Fruit fly (Drosophila melanogaster) whole organism, embryonic: Measurements from ENCODE around the gene CG14395.

Source experiments
- Ada2b ChIP-seq: fragments of 200-800 bp; sonication (Bioruptor generic); IDR thresholded peaks from 2 replicates; pipeline ENCODE4 v1.3.6; 2022; ENCODE audit warnings: missing biosample characterization, missing genetic modification characterization
- Aef1 ChIP-seq: fragments of 200-800 bp; sonication (Bioruptor generic); IDR thresholded peaks from 3 replicates; pipeline ENCODE4 v1.3.6; 2022; ENCODE audit warnings: missing biosample characterization, missing genetic modification characterization
- CG11398 ChIP-seq: fragments of 200-800 bp; sonication (Bioruptor generic); optimal IDR thresholded peaks from 2 replicates; lab custom pipeline; 2016; ENCODE audit warnings: missing biosample characterization, missing genetic modification characterization
- CG11504 ChIP-seq: fragments of 200-800 bp; sonication (Bioruptor generic); optimal IDR thresholded peaks from 3 replicates; lab custom pipeline; 2019; ENCODE audit warnings: missing biosample characterization, mild to moderate bottlenecking, missing genetic modification characterization, moderate library complexity
- CG15011 ChIP-seq: fragments of 200-800 bp; sonication (Bioruptor generic); optimal IDR thresholded peaks from 3 replicates; lab custom pipeline; 2018; ENCODE audit warnings: missing biosample characterization, mild to moderate bottlenecking, missing genetic modification characterization
- CG15696 ChIP-seq: fragments of 200-800 bp; sonication (Bioruptor generic); optimal IDR thresholded peaks from 2 replicates; lab custom pipeline; 2019; ENCODE audit warnings: missing biosample characterization, mild to moderate bottlenecking, missing genetic modification characterization, moderate library complexity
- CG1647 ChIP-seq: fragments of 200-800 bp; sonication (Bioruptor generic); optimal IDR thresholded peaks from 3 replicates; lab custom pipeline; 2016; ENCODE audit warnings: missing biosample characterization, missing genetic modification characterization
- CG3726 ChIP-seq: fragments of 200-800 bp; sonication (Bioruptor generic); IDR thresholded peaks from 3 replicates; pipeline ENCODE4, ENCODE4 v1.3.6; 2022; ENCODE audit warnings: missing biosample characterization, missing genetic modification characterization
- CG4282 ChIP-seq: fragments of 200-800 bp; sonication (Bioruptor generic); optimal IDR thresholded peaks from 2 replicates; lab custom pipeline; 2016; ENCODE audit warnings: missing biosample characterization, missing genetic modification characterization
- CG5953 ChIP-seq: fragments of 200-800 bp; sonication (Bioruptor generic); IDR thresholded peaks from 2 replicates; pipeline ENCODE4 v1.3.6; 2022; ENCODE audit warnings: missing biosample characterization, missing genetic modification characterization
- CG6765 ChIP-seq: fragments of 200-800 bp; sonication (Bioruptor generic); optimal IDR thresholded peaks from 3 replicates; lab custom pipeline; 2017; ENCODE audit warnings: missing biosample characterization, mild to moderate bottlenecking, missing genetic modification characterization
- CG6854 ChIP-seq: fragments of 200-800 bp; sonication (Bioruptor generic); optimal IDR thresholded peaks from 3 replicates; lab custom pipeline; 2017; ENCODE audit warnings: missing biosample characterization, mild to moderate bottlenecking, missing genetic modification characterization
- CG9437 ChIP-seq: fragments of 200-800 bp; sonication (Bioruptor generic); optimal IDR thresholded peaks from 2 replicates; lab custom pipeline; 2018; ENCODE audit warnings: missing biosample characterization, mild to moderate bottlenecking, missing genetic modification characterization
- CG9797 ChIP-seq: fragments of 200-800 bp; sonication (Bioruptor generic); optimal IDR thresholded peaks from 3 replicates; lab custom pipeline; 2018; ENCODE audit warnings: missing biosample characterization, mild to moderate bottlenecking, missing genetic modification characterization
- CG9876 ChIP-seq: fragments of 200-800 bp; sonication (Bioruptor generic); optimal IDR thresholded peaks from 2 replicates; lab custom pipeline; 2016; ENCODE audit warnings: missing biosample characterization, missing genetic modification characterization
- Chrac-16 ChIP-seq: fragments of 200-800 bp; sonication (Bioruptor generic); optimal IDR thresholded peaks from 3 replicates; lab custom pipeline; 2016; ENCODE audit warnings: missing biosample characterization, missing genetic modification characterization
- Deaf1 ChIP-seq: fragments of 200-800 bp; optimal IDR thresholded peaks from 3 replicates; lab custom pipeline; 2019; ENCODE audit warnings: missing biosample characterization, mild to moderate bottlenecking, missing genetic modification characterization, moderate library complexity
- Dek ChIP-seq: fragments of 200-800 bp; sonication (Bioruptor generic); optimal IDR thresholded peaks from 3 replicates; lab custom pipeline; 2019; ENCODE audit warnings: missing biosample characterization, mild to moderate bottlenecking, missing genetic modification characterization, moderate library complexity
- Dip3 ChIP-seq: fragments of 200-800 bp; sonication (Bioruptor generic); optimal IDR thresholded peaks from 3 replicates; lab custom pipeline; 2016; ENCODE audit warnings: missing biosample characterization, missing genetic modification characterization
- Fer2 ChIP-seq: fragments of 200-800 bp; sonication (Bioruptor generic); optimal IDR thresholded peaks from 2 replicates; lab custom pipeline; 2018; ENCODE audit warnings: missing biosample characterization, mild to moderate bottlenecking, missing genetic modification characterization, moderate library complexity
- H15 ChIP-seq: fragments of 200-800 bp; sonication (Bioruptor generic); IDR thresholded peaks from 3 replicates; pipeline ENCODE4 v1.3.6; 2022; ENCODE audit warnings: missing biosample characterization, missing genetic modification characterization
- Hmr ChIP-seq: fragments of 200-800 bp; sonication (Bioruptor generic); optimal IDR thresholded peaks from 3 replicates; lab custom pipeline; 2017; ENCODE audit warnings: mild to moderate bottlenecking, missing biosample characterization, missing genetic modification reagents, missing genetic modification characterization
- MESR4 ChIP-seq: fragments of 200-800 bp; sonication (Bioruptor generic); optimal IDR thresholded peaks from 2 replicates; lab custom pipeline; 2018; ENCODE audit warnings: missing biosample characterization, mild to moderate bottlenecking, missing genetic modification characterization, moderate library complexity
- Max ChIP-seq: fragments of 200-800 bp; sonication (Bioruptor generic); optimal IDR thresholded peaks from 2 replicates; lab custom pipeline; 2016; ENCODE audit warnings: missing biosample characterization, mild to moderate bottlenecking, missing genetic modification characterization
- Meics ChIP-seq: fragments of 200-800 bp; sonication (Bioruptor generic); optimal IDR thresholded peaks from 2 replicates; lab custom pipeline; 2017; ENCODE audit warnings: missing biosample characterization, mild to moderate bottlenecking, missing genetic modification characterization
- Mes4 ChIP-seq: fragments of 200-800 bp; sonication (Bioruptor generic); optimal IDR thresholded peaks from 2 replicates; lab custom pipeline; 2016; ENCODE audit warnings: missing biosample characterization, missing genetic modification characterization
- NC2α ChIP-seq: fragments of 200-800 bp; sonication (Bioruptor generic); optimal IDR thresholded peaks from 2 replicates; lab custom pipeline; 2016; ENCODE audit warnings: missing biosample characterization, missing genetic modification characterization
- NFAT ChIP-seq: fragments of 200-800 bp; sonication (Bioruptor generic); IDR thresholded peaks from 2 replicates; pipeline ENCODE4 v1.3.6; 2022; ENCODE audit warnings: missing biosample characterization, missing genetic modification characterization
- Nf-YA ChIP-seq: fragments of 200-800 bp; sonication (Bioruptor generic); IDR thresholded peaks from 2 replicates; pipeline ENCODE4 v1.3.6; 2022; ENCODE audit warnings: missing biosample characterization, missing genetic modification characterization
- Rx ChIP-seq: fragments of 200-800 bp; sonication (Bioruptor generic); IDR thresholded peaks from 2 replicates; pipeline ENCODE4 v1.3.6; 2022; ENCODE audit warnings: missing biosample characterization, missing genetic modification characterization
- Sox100B ChIP-seq: fragments of 200-800 bp; sonication (Bioruptor generic); optimal IDR thresholded peaks from 3 replicates; lab custom pipeline; 2018; ENCODE audit warnings: missing biosample characterization, mild to moderate bottlenecking, missing genetic modification characterization
- Sry-δ ChIP-seq: fragments of 200-800 bp; sonication (Bioruptor generic); optimal IDR thresholded peaks from 2 replicates; lab custom pipeline; 2016; ENCODE audit warnings: missing biosample characterization, missing genetic modification characterization
- Vsx1 ChIP-seq: fragments of 200-800 bp; sonication (Bioruptor generic); optimal IDR thresholded peaks from 2 replicates; lab custom pipeline; 2017; ENCODE audit warnings: missing biosample characterization, mild to moderate bottlenecking, missing genetic modification characterization, missing genetic modification reagents
- ara ChIP-seq: fragments of 200-800 bp; sonication (Bioruptor generic); IDR thresholded peaks from 2 replicates; pipeline ENCODE4 v1.3.6; 2022; ENCODE audit warnings: missing biosample characterization, missing genetic modification characterization
- bbx ChIP-seq: fragments of 200-800 bp; sonication (Bioruptor generic); IDR thresholded peaks from 2 replicates; pipeline ENCODE4 v1.3.6; 2022; ENCODE audit warnings: missing biosample characterization, missing genetic modification characterization; ENCODE audit not compliant: partially characterized antibody
- btn ChIP-seq: fragments of 200-800 bp; sonication (Bioruptor generic); optimal IDR thresholded peaks from 2 replicates; lab custom pipeline; 2016; ENCODE audit warnings: missing biosample characterization, missing genetic modification characterization
- grn ChIP-seq: fragments of 200-800 bp; sonication (Bioruptor generic); optimal IDR thresholded peaks from 3 replicates; lab custom pipeline; 2017; ENCODE audit warnings: missing biosample characterization, missing genetic modification characterization
- gsb ChIP-seq: fragments of 200-800 bp; sonication (Bioruptor generic); IDR thresholded peaks from 2 replicates; pipeline ENCODE4 v1.3.6; 2022; ENCODE audit warnings: missing biosample characterization, missing genetic modification characterization
- gsb-n ChIP-seq: fragments of 200-800 bp; sonication (Bioruptor generic); optimal IDR thresholded peaks from 3 replicates; lab custom pipeline; 2018; ENCODE audit warnings: missing biosample characterization, mild to moderate bottlenecking, missing genetic modification characterization
- ind ChIP-seq: fragments of 200-800 bp; sonication (Bioruptor generic); optimal IDR thresholded peaks from 3 replicates; lab custom pipeline; 2016; ENCODE audit warnings: missing biosample characterization, missing genetic modification characterization
- jing ChIP-seq: fragments of 200-800 bp; sonication (Bioruptor generic); optimal IDR thresholded peaks from 2 replicates; lab custom pipeline; 2018; ENCODE audit warnings: missing biosample characterization, mild to moderate bottlenecking, missing genetic modification characterization
- ken ChIP-seq: fragments of 200-800 bp; sonication (Bioruptor generic); IDR thresholded peaks from 3 replicates; pipeline ENCODE4 v1.3.6; 2022; ENCODE audit warnings: missing biosample characterization, missing genetic modification characterization
- mam ChIP-seq: fragments of 200-800 bp; sonication (Bioruptor generic); optimal IDR thresholded peaks from 3 replicates; lab custom pipeline; 2016; ENCODE audit warnings: missing biosample characterization, missing genetic modification characterization
- mirr ChIP-seq: fragments of 200-800 bp; sonication (Bioruptor generic); optimal IDR thresholded peaks from 3 replicates; lab custom pipeline; 2018; ENCODE audit warnings: missing biosample characterization, mild to moderate bottlenecking, missing genetic modification characterization
- nerfin-1 ChIP-seq: fragments of 200-800 bp; sonication (Bioruptor generic); optimal IDR thresholded peaks from 3 replicates; lab custom pipeline; 2019; ENCODE audit warnings: missing biosample characterization, mild to moderate bottlenecking, missing genetic modification characterization, moderate library complexity
- org-1 ChIP-seq: fragments of 200-800 bp; sonication (Bioruptor generic); optimal IDR thresholded peaks from 2 replicates; lab custom pipeline; 2017; ENCODE audit warnings: missing biosample characterization, missing genetic modification characterization
- otp ChIP-seq: fragments of 200-800 bp; sonication (Bioruptor generic); IDR thresholded peaks from 3 replicates; pipeline ENCODE4, ENCODE4 v1.3.6; 2022; ENCODE audit warnings: missing biosample characterization, missing genetic modification characterization
- sisA ChIP-seq: fragments of 200-800 bp; sonication (Bioruptor generic); IDR thresholded peaks from 2 replicates; pipeline ENCODE4 v1.3.6; 2022; ENCODE audit warnings: missing biosample characterization, missing genetic modification characterization
- ssp ChIP-seq: fragments of 200-800 bp; sonication (Bioruptor generic); IDR thresholded peaks from 2 replicates; pipeline ENCODE4 v1.3.6; 2022; ENCODE audit warnings: missing biosample characterization, missing genetic modification characterization
- tap ChIP-seq: fragments of 200-800 bp; optimal IDR thresholded peaks from 3 replicates; lab custom pipeline; 2019; ENCODE audit warnings: missing biosample characterization, mild to moderate bottlenecking, missing genetic modification characterization, moderate library complexity
- unc-4 ChIP-seq: fragments of 200-800 bp; sonication (Bioruptor generic); IDR thresholded peaks from 2 replicates; pipeline ENCODE4 v1.3.6; 2022; ENCODE audit warnings: missing biosample characterization, missing genetic modification characterization; ENCODE audit not compliant: partially characterized antibody

CG14395 gene

DNA sequence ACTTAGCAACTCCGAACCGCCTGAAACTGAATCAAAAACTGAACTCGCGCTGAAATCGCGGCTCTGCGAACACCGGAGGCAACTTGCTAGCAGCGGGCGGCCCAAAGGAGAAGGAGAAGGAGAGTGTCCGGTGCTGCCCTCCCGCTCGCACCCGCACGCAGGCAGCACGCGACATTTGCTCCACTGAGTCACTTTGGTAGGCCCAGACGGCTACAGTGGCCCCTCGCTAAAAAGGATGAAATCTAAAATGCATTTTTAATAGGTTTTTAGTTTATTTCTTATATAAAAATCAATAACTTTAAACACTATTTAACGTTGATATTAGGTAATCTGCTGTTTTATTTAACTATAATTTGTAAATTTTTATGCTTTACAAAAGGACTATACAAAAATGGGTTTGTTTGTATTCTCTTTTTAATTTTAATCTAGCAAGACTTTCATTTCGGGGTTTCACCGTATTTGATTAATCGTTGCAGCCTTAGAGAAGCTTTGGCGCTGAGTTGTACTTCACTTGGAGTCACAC lies 59.8 kb downstream of the CG14395 start, which contains the start of gene Men (continued):
- no peak for TF ChIP-seq bbx
- TF ChIP-seq grn (GFP tag; lab: Kevin White, UChicago), result no peak
- TF ChIP-seq CG15696 (tag; lab: Kevin White, UChicago), result peak; percentile 39
- TF ChIP-seq nerfin-1, result peak; percentile 58
- peak; percentile 54 for TF ChIP-seq CG9437 (GFP tag; lab: Kevin White, UChicago)
- no peak for TF ChIP-seq CG5953
- TF ChIP-seq Vsx1 (GFP tag; lab: Kevin White, UChicago), result peak; percentile 16
- TF ChIP-seq CG1647 (GFP tag; lab: Kevin White, UChicago), result no peak
- TF ChIP-seq otp (GFP tag; lab: Robert Waterston, UW), result 0 out of 3 replicates have a peak, but pooled peaks have one; percentile 9
- no peak for TF ChIP-seq CG11398
- no peak for TF ChIP-seq Rx (GFP tag; lab: Robert Waterston, UW)
- TF ChIP-seq Deaf1 (tag; lab: Kevin White, UChicago), result peak; percentile 43
- TF ChIP-seq Meics (GFP tag; lab: Kevin White, UChicago), result peak; percentile 63
- no peak for TF ChIP-seq jing (GFP tag; lab: Kevin White, UChicago)
- TF ChIP-seq Ada2b (GFP tag; lab: Robert Waterston, UW), result peak; percentile 65
- 0 out of 2 replicates have a peak, but pooled peaks have one; percentile 9 for TF ChIP-seq ara (GFP tag; lab: Robert Waterston, UW)
- no peak for TF ChIP-seq CG9876 (GFP tag; lab: Kevin White, UChicago)
- peak; percentile 55 for TF ChIP-seq ind (GFP tag; lab: Kevin White, UChicago)
- TF ChIP-seq Aef1 (GFP tag; lab: Robert Waterston, UW), result peak; percentile 28; the same call in 1 of the 3 replicates
- peak; percentile 77 for TF ChIP-seq Sox100B (GFP tag; lab: Kevin White, UChicago)
- no peak for TF ChIP-seq CG9797 (GFP tag; lab: Kevin White, UChicago)
- TF ChIP-seq tap, result peak; percentile 24
- peak; percentile 37; the same call in 1 of the 2 replicates for TF ChIP-seq NFAT (GFP tag; lab: Robert Waterston, UW)
- TF ChIP-seq Fer2 (tag; lab: Kevin White, UChicago), result peak; percentile 34
- peak; percentile 61 for TF ChIP-seq sisA (GFP tag; lab: Robert Waterston, UW)
- TF ChIP-seq NC2α (GFP tag; lab: Kevin White, UChicago), result no peak
- peak; percentile 66 for TF ChIP-seq Hmr
- 0 out of 3 replicates have a peak, but pooled peaks have one; percentile 24 for TF ChIP-seq CG3726 (GFP tag; lab: Robert Waterston, UW)
- TF ChIP-seq Chrac-16 (GFP tag; lab: Kevin White, UChicago), result peak; percentile 20
- peak; percentile 32 for TF ChIP-seq org-1
- no peak for TF ChIP-seq Mes4 (GFP tag; lab: Kevin White, UChicago)
- TF ChIP-seq gsb, result 0 out of 2 replicates have a peak, but pooled peaks have one; percentile 16
- peak; percentile 45 for TF ChIP-seq CG6854 (GFP tag; lab: Kevin White, UChicago)
- TF ChIP-seq gsb-n (tag; lab: Kevin White, UChicago), result peak; percentile 45
- no peak for TF ChIP-seq H15 (GFP tag; lab: Robert Waterston, UW)
- TF ChIP-seq btn (GFP tag; lab: Kevin White, UChicago), result no peak
- no peak for TF ChIP-seq Dip3 (GFP tag; lab: Kevin White, UChicago)
- peak; percentile 61 for TF ChIP-seq Nf-YA (GFP tag; lab: Robert Waterston, UW)
- TF ChIP-seq ssp, result peak; percentile 49
- TF ChIP-seq CG6765 (GFP tag; lab: Kevin White, UChicago), result peak; percentile 41
- no peak for TF ChIP-seq CG4282 (GFP tag; lab: Kevin White, UChicago)
- TF ChIP-seq ken (GFP tag; lab: Robert Waterston, UW), result no peak
- no peak for TF ChIP-seq Sry-δ (GFP tag; lab: Kevin White, UChicago)
- TF ChIP-seq CG15011 (GFP tag; lab: Kevin White, UChicago), result no peak
- no peak for TF ChIP-seq mam (GFP tag; lab: Kevin White, UChicago)
- TF ChIP-seq MESR4 (GFP tag; lab: Kevin White, UChicago), result no peak
- peak; percentile 85 for TF ChIP-seq CG11504 (tag; lab: Kevin White, UChicago)
- TF ChIP-seq mirr (GFP tag; lab: Kevin White, UChicago), result no peak
- TF ChIP-seq Dek, result peak; percentile 62
- no peak for TF ChIP-seq unc-4 (GFP tag; lab: Robert Waterston, UW)
- TF ChIP-seq Max (GFP tag; lab: Kevin White, UChicago), result peak; percentile 21
